Worm (Caenorhabditis elegans) whole organism, young adult: Measurements from ENCODE around the gene him-14.

ENCODE experiments used
- Y79H2A.3 ChIP-seq: fragments of 200-800 bp; sonication (Bioruptor generic); conservative IDR thresholded peaks from 2 replicates; pipeline ENCODE4 v1.3.6; 2022; ENCODE audit warnings: missing genetic modification reagents, missing genetic modification characterization, missing compliant biosample characterization
- ama-1 ChIP-seq, 3 experiments: fragments of 150-350 bp in 1 of 3; sonication (generic microtip) in 2 of 3; optimal IDR thresholded peaks; 2 replicates each; lab custom pipeline; 2014 to 2018; ENCODE audit warnings: missing biosample characterization in 2 of 3, missing genetic modification characterization in 2 of 3, missing genetic modification reagents in 2 of 3
- athp-1 ChIP-seq: sonication (generic microtip); optimal IDR thresholded peaks from 2 replicates; lab custom pipeline; 2017; ENCODE audit warnings: mild to moderate bottlenecking, missing genetic modification characterization, missing compliant biosample characterization
- cebp-1 ChIP-seq, 2 experiments: fragments of 200-800 bp in 1 of 2; sonication (Bioruptor generic) in 1 of 2; sonication (generic microtip) in 1 of 2; IDR thresholded peaks in 1 of 2; optimal IDR thresholded peaks in 1 of 2; 2 replicates each; pipeline versions ENCODE4 v1.3.6 to Lab custom; 2017 to 2022; ENCODE audit warnings: missing compliant biosample characterization in 2 of 2, missing genetic modification characterization in 2 of 2, mild to moderate bottlenecking in 1 of 2, missing genetic modification reagents in 1 of 2, moderate library complexity in 1 of 2
- efl-1 ChIP-seq: fragments of 150-350 bp; optimal IDR thresholded peaks from 2 replicates; lab custom pipeline; 2014; ENCODE audit warnings: missing biosample characterization, missing genetic modification reagents, missing genetic modification characterization
- hmg-1.2 ChIP-seq: fragments of 200-800 bp; sonication (Bioruptor generic); IDR thresholded peaks from 2 replicates; pipeline ENCODE4 v1.3.6; 2022; ENCODE audit warnings: missing genetic modification reagents, missing genetic modification characterization, missing compliant biosample characterization
- mes-4 ChIP-seq: sonication (generic microtip); optimal IDR thresholded peaks from 2 replicates; lab custom pipeline; 2016; ENCODE audit warnings: missing genotype, missing genetic modification characterization, missing compliant biosample characterization
- pbrm-1 ChIP-seq: fragments of 200-800 bp; sonication (Bioruptor generic); IDR thresholded peaks from 2 replicates; pipeline ENCODE4 v1.3.6; 2022; ENCODE audit warnings: missing genetic modification reagents, missing genetic modification characterization, missing compliant biosample characterization
- rec-8 ChIP-seq, 2 experiments: sonication (generic microtip); optimal IDR thresholded peaks; 2 replicates each; lab custom pipeline; 2016; ENCODE audit warnings: mild to moderate bottlenecking in 2 of 2, missing genetic modification characterization in 2 of 2, missing genetic modification reagents in 2 of 2, missing genotype in 2 of 2, missing biosample characterization in 1 of 2, missing compliant biosample characterization in 1 of 2, moderate library complexity in 1 of 2
- somi-1 ChIP-seq: fragments of 200-800 bp; sonication (Bioruptor generic); optimal IDR thresholded peaks from 2 replicates; lab custom pipeline; 2018; ENCODE audit warnings: mild to moderate bottlenecking, missing genetic modification characterization, missing compliant biosample characterization
- ztf-22 ChIP-seq: fragments of 200-800 bp; sonication (Bioruptor generic); optimal IDR thresholded peaks from 2 replicates; lab custom pipeline; 2018; ENCODE audit warnings: mild to moderate bottlenecking, missing genetic modification characterization, moderate library complexity, missing compliant biosample characterization

DNA sequence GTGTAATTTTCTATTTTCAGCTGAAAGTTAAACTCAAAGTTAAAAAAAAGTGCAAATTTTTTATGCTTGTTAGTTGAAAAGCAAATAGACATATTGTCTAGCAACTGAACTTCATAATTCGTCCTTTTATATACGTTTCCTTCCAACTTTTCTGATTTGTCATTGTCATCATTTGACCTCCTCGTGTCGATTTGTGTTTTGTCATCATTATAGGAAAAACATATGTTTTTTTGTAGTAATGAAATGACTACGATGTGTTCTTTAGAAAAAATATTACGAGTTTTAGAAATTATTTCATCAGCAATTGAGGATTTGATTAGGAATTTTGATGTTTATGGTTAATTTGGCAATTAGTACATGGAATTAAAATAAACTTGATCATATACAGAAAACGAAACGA, 9.0 kb downstream of the him-14 start:
- no peak for TF ChIP-seq ztf-22 (GFP tag; lab: Kevin White, UChicago)
- no peak for TF ChIP-seq cebp-1 (GFP tag; IDR thresholded peaks at IDR 0.05; lab: Robert Waterston, UW)
- TF ChIP-seq cebp-1 (tag; optimal IDR thresholded peaks at IDR 0.05; lab: Kevin White, UChicago), result no peak
- TF ChIP-seq efl-1 (GFP tag; lab: Kevin White, UChicago), result no peak
- TF ChIP-seq Y79H2A.3, result no peak
- TF ChIP-seq ama-1 (optimal IDR thresholded peaks at IDR 0.05; lab: Kevin White, UChicago), result no peak
- no peak for TF ChIP-seq ama-1 (GFP tag; optimal IDR thresholded peaks at IDR 0.05; lab: Kevin White, UChicago)
- TF ChIP-seq hmg-1.2 (GFP tag; lab: Robert Waterston, UW), result no peak
- TF ChIP-seq rec-8 (tag; optimal IDR thresholded peaks at IDR 0.05; lab: Kevin White, UChicago), result no peak
- no peak for TF ChIP-seq athp-1 (tag; lab: Kevin White, UChicago)
- TF ChIP-seq mes-4 (tag; lab: Kevin White, UChicago), result no peak
- no peak for TF ChIP-seq somi-1
- no peak for TF ChIP-seq pbrm-1
